Fruit fly (Drosophila melanogaster): Measurements from ENCODE around the gene Srrm1.
A peak's percentile ranks its signal among the peaks of the same experiment; 100 is the strongest.

The Srrm1 gene

DNA sequence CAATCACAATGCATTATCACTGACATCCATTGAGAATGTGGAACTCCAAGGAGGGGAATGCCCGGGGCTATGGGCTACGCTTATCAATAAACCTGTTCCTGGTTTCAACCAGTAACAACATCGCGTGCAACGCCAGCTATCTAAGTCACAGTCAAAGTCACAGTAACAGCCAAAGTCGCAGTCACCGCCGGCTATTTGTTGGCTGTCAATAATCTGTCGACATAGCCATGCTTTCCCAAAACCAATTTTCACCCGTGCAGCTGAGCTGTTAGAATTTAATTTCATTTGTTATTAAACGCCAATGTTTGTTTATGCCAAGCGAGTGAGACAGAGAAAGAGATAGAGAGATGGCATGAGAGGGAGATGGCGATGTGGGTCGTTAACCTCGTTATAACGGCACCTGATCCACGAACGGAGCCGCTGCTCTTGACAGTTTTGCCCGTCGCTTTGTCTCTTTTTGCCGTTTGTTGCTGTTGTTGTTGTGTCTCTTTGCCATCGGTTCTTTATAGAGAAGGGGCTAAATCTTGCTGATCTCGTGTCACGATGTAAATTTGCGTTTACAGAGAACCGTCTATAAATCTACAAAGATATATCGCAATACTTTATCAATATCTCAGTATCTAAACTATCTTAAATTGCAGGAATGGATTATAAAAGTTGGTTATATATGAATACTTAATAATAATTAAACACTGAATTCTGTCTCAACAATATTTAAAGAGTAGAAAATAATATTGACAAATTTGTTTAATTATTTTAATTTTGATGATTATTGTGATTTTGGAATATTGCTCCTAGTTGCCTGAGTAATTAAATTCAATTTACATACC is 4.3 kb upstream of the Srrm1 start (continued):
- TF ChIP-seq CG10979 (tag; optimal IDR thresholded peaks at IDR 0.05) (peak; percentile 54), Doc3 (GFP tag; IDR thresholded peaks at IDR 0.05; ENCODE audit: partially characterized antibody) (no peak; the same call in 1 of the 3 replicates), gcm (GFP tag; optimal IDR thresholded peaks at IDR 0.05) (no peak), CG15073 (GFP tag; optimal IDR thresholded peaks at IDR 0.05) (no peak), CG2199 (GFP tag; IDR thresholded peaks at IDR 0.05) (peak; percentile 73; the same call in 1 of the 3 replicates), CG31441 (GFP tag; IDR thresholded peaks at IDR 0.05) (peak; percentile 88), kni (GFP tag; optimal IDR thresholded peaks at IDR 0.05) (peak; percentile 93), CG9437 (GFP tag; optimal IDR thresholded peaks at IDR 0.05) (peak; percentile 40), CG8290 (GFP tag; optimal IDR thresholded peaks at IDR 0.05) (no peak), CG8290 (tag; optimal IDR thresholded peaks at IDR 0.05) (peak in 1 of 2 experiments; percentile 61), BEAF-32 (GFP tag; optimal IDR thresholded peaks at IDR 0.05) (peak; percentile 64), CG15696 (tag; optimal IDR thresholded peaks at IDR 0.05) (peak; percentile 28), CG1603 (tag; optimal IDR thresholded peaks at IDR 0.05) (peak; percentile 51), Blimp-1 (GFP tag; optimal IDR thresholded peaks at IDR 0.05) (peak; percentile 62), CG30403 (GFP tag; optimal IDR thresholded peaks at IDR 0.05) (peak; percentile 15), ind (GFP tag; optimal IDR thresholded peaks at IDR 0.05) (peak; percentile 6), Pdp1 (GFP tag; optimal IDR thresholded peaks at IDR 0.05) (peak in 1 of 2 experiments; percentile 9), CG9876 (GFP tag; optimal IDR thresholded peaks at IDR 0.05) (no peak), unc-4 (GFP tag; IDR thresholded peaks at IDR 0.05; ENCODE audit: partially characterized antibody) (peak; percentile 35; the same call in 1 of the 2 replicates), D (optimal IDR thresholded peaks at IDR 0.05) (peak; percentile 43), D (GFP tag; optimal IDR thresholded peaks at IDR 0.05) (no peak), CG10267 (tag; optimal IDR thresholded peaks at IDR 0.05) (peak; percentile 37), CG3995 (GFP tag; optimal IDR thresholded peaks at IDR 0.05) (peak; percentile 96), CG12299 (tag; optimal IDR thresholded peaks at IDR 0.05) (no peak), CG8478 (optimal IDR thresholded peaks at IDR 0.05) (no peak), Vsx1 (GFP tag; optimal IDR thresholded peaks at IDR 0.05) (no peak), D19A (tag; optimal IDR thresholded peaks at IDR 0.05) (peak; percentile 23), ATbp (GFP tag; optimal IDR thresholded peaks at IDR 0.05) (peak; percentile 32), CG7786 (GFP tag; optimal IDR thresholded peaks at IDR 0.05) (no peak), CG1529 (GFP tag; optimal IDR thresholded peaks at IDR 0.05) (peak; percentile 29), CG16863 (GFP tag; optimal IDR thresholded peaks at IDR 0.05) (no peak), dm (GFP tag; optimal IDR thresholded peaks at IDR 0.05) (peak; percentile 13), sens-2 (GFP tag; IDR thresholded peaks at IDR 0.05) (0 out of 2 replicates have a peak, but pooled peaks have one; percentile 29), amos (GFP tag; IDR thresholded peaks at IDR 0.05; ENCODE audit: partially characterized antibody) (peak; percentile 7; the same call in 1 of the 2 replicates), Chrac-16 (GFP tag; optimal IDR thresholded peaks at IDR 0.05) (peak; percentile 6), oc (tag; optimal IDR thresholded peaks at IDR 0.05) (peak; percentile 80), Taf1 (GFP tag; IDR thresholded peaks at IDR 0.05) (no peak), CG8089 (GFP tag; optimal IDR thresholded peaks at IDR 0.05) (no peak), Hr3 (GFP tag; optimal IDR thresholded peaks at IDR 0.05) (peak; percentile 16), CoRest (tag; optimal IDR thresholded peaks at IDR 0.05) (peak; percentile 30), grau (tag; optimal IDR thresholded peaks at IDR 0.05) (peak; percentile 40), CG7745 (tag; optimal IDR thresholded peaks at IDR 0.05) (peak; percentile 69), Sox100B (GFP tag; optimal IDR thresholded peaks at IDR 0.05) (peak; percentile 18), lola (GFP tag; optimal IDR thresholded peaks at IDR 0.05) (peak in 1 of 3 experiments; percentile 75), Sry-β (GFP tag; optimal IDR thresholded peaks at IDR 0.05) (peak; percentile 20), zen2 (GFP tag; IDR thresholded peaks at IDR 0.05; ENCODE audit: partially characterized antibody) (0 out of 3 replicates have a peak, but pooled peaks have one; percentile 18), fd3F (GFP tag; optimal IDR thresholded peaks at IDR 0.05) (no peak), CG15601 (tag; optimal IDR thresholded peaks at IDR 0.05) (peak; percentile 93)
